Worm (Caenorhabditis elegans): ENCODE measurements around the gene T14G12.11.
A peak's percentile ranks its signal among the peaks of the same experiment; 100 is the strongest.

T14G12.11 gene

DNA sequence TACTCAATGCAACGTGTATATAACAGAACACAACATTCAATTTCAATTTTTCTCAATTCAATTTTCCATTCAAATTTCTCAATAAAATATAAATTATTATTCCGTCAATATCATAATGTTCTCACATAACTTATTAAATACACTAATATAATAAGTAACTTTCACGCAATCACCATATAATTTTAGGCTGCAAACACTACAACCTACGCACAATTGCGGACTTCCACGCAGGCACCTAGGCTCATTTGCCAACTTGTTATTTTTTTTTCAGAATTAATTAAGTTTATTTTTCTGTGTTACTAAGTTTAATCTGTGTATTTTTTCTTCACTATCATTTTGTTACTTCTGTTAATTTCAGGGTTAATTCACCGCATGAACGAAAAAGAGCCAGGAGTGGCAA lies 10.1 kb upstream of the T14G12.11 start, which contains the start of gene F47B7.2 (continued):
- TF ChIP-seq unc-130 (tag; optimal IDR thresholded peaks at IDR 0.05) (peak; percentile 7), efl-1 (optimal IDR thresholded peaks at IDR 0.05) (peak in 1 of 2 experiments; percentile 6), efl-1 (GFP tag; optimal IDR thresholded peaks at IDR 0.05 in 1 of 2) (peak in 1 of 2 experiments; percentile 61), lsy-2 (tag; optimal IDR thresholded peaks at IDR 0.05) (peak; percentile 42 to 52), nhr-11 (tag; optimal IDR thresholded peaks at IDR 0.05) (no peak), snu-23 (GFP tag; optimal IDR thresholded peaks at IDR 0.05) (peak; percentile 57), pax-3 (tag; optimal IDR thresholded peaks at IDR 0.05) (no peak), skn-1 (tag; optimal IDR thresholded peaks at IDR 0.05) (no peak), nhr-237 (tag; optimal IDR thresholded peaks at IDR 0.05) (no peak), C16A3.4 (tag; optimal IDR thresholded peaks at IDR 0.05) (peak; percentile 25), tlp-1 (tag; optimal IDR thresholded peaks at IDR 0.05) (no peak), aly-2 (tag; optimal IDR thresholded peaks at IDR 0.05) (no peak), nhr-84 (tag; optimal IDR thresholded peaks at IDR 0.05) (no peak), lin-15B (tag; optimal IDR thresholded peaks at IDR 0.05) (no peak), grh-1 (GFP tag; IDR thresholded peaks at IDR 0.05) (no peak), jun-1 (tag; optimal IDR thresholded peaks at IDR 0.05) (no peak), efl-3 (GFP tag; optimal IDR thresholded peaks at IDR 0.05) (no peak), fos-1 (tag; optimal IDR thresholded peaks at IDR 0.05) (no peak), lin-13 (GFP tag; optimal IDR thresholded peaks at IDR 0.05) (no peak), ces-1 (GFP tag; optimal IDR thresholded peaks at IDR 0.05) (no peak), F16B12.6 (tag; optimal IDR thresholded peaks at IDR 0.05) (peak; percentile 87), lin-39 (tag; optimal IDR thresholded peaks at IDR 0.05) (no peak), sptf-1 (tag; optimal IDR thresholded peaks at IDR 0.05) (no peak), tbx-2 (tag; optimal IDR thresholded peaks at IDR 0.05) (peak; percentile 32), ztf-11 (tag; optimal IDR thresholded peaks at IDR 0.05) (no peak), fkh-8 (tag; optimal IDR thresholded peaks at IDR 0.05) (no peak), sox-4 (tag; optimal IDR thresholded peaks at IDR 0.05) (no peak), nhr-28 (tag; optimal IDR thresholded peaks at IDR 0.05) (no peak), mep-1 (tag; optimal IDR thresholded peaks at IDR 0.05) (peak; percentile 69), dpl-1 (GFP tag; optimal IDR thresholded peaks at IDR 0.05) (peak in 1 of 3 experiments; percentile 5), ceh-90 (tag; optimal IDR thresholded peaks at IDR 0.05) (no peak), ceh-82 (tag; optimal IDR thresholded peaks at IDR 0.05) (no peak), hlh-17 (GFP tag; optimal IDR thresholded peaks at IDR 0.05; ENCODE audit: borderline replicate concordance) (no peak), mef-2 (tag; optimal IDR thresholded peaks at IDR 0.05) (no peak), unc-30 (tag; optimal IDR thresholded peaks at IDR 0.05) (no peak), pag-3 (tag; optimal IDR thresholded peaks at IDR 0.05; ENCODE audit: borderline replicate concordance, insufficient read depth) (no peak), nhr-77 (tag; optimal IDR thresholded peaks at IDR 0.05) (no peak), elt-3 (tag; optimal IDR thresholded peaks at IDR 0.05) (no peak), blmp-1 (tag; optimal IDR thresholded peaks at IDR 0.05) (peak; percentile 52)

DNA sequence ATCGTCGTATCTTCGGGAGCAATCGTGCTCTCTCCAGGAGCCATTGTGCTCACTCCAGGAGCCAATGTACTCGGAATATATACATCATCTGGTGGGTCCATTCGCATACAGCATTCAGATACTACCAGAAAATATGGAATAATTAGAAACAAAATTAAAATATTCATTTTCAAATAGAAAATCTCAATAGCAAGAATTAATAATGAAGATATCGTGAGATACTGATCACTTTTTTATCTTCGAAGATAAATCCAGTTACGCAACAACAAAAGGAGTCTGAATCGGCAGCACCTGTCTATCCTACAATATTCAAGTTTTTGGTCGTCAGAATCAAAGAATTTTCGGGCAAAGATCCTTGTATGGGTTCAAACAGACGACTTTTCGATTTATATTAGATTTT lies 6.4 kb upstream of the T14G12.11 start, which contains the start of gene F47B7.5:
TSS of gene F47B7.5 (minus strand) at position 101 of the 400 bp plus-strand sequence.
- TF ChIP-seq swsn-7 (tag; optimal IDR thresholded peaks at IDR 0.05): no peak
- TF ChIP-seq dsc-1 (tag; optimal IDR thresholded peaks at IDR 0.05): no peak
- no peak for TF ChIP-seq nhr-85 (tag)
- no peak for TF ChIP-seq egl-27 (tag; optimal IDR thresholded peaks at IDR 0.05)
- no peak for TF ChIP-seq jun-1 (tag; optimal IDR thresholded peaks at IDR 0.05)
- no peak for TF ChIP-seq sox-4 (tag; optimal IDR thresholded peaks at IDR 0.05)
- no peak for TF ChIP-seq ceh-82 (tag; optimal IDR thresholded peaks at IDR 0.05)
- no peak for TF ChIP-seq snpc-4 (tag; optimal IDR thresholded peaks at IDR 0.05)
- no peak for TF ChIP-seq ces-1 (GFP tag; optimal IDR thresholded peaks at IDR 0.05)
- no peak for TF ChIP-seq lir-3 (tag; optimal IDR thresholded peaks at IDR 0.05; ENCODE audit: poor library complexity)
- no peak for TF ChIP-seq lin-39 (tag; optimal IDR thresholded peaks at IDR 0.05)
- TF ChIP-seq zag-1 (tag; optimal IDR thresholded peaks at IDR 0.05): no peak
- no peak for TF ChIP-seq ceh-88 (GFP tag; IDR thresholded peaks at IDR 0.05)
- no peak for TF ChIP-seq isw-1 (GFP tag; IDR thresholded peaks at IDR 0.05)
- no peak for TF ChIP-seq lin-35 (GFP tag; optimal IDR thresholded peaks at IDR 0.05)

Data from whole organism, L1 larva.